Worm (Caenorhabditis elegans) whole organism, L4 larva: Measurements from ENCODE around the gene ptr-9.

Source experiments
- D1046.2 ChIP-seq: fragments of 200-800 bp; sonication (Bioruptor generic); IDR thresholded peaks from 2 replicates; pipeline ENCODE4 v1.3.6; 2022; ENCODE audit warnings: missing genetic modification characterization, missing compliant biosample characterization
- Y48G9A.11 ChIP-seq: fragments of 200-800 bp; sonication (Bioruptor generic); IDR thresholded peaks from 2 replicates; pipeline ENCODE4 v1.3.6; 2022; ENCODE audit warnings: missing genetic modification reagents, missing genetic modification characterization, missing compliant biosample characterization
- ZK337.2 ChIP-seq: fragments of 200-800 bp; sonication (Bioruptor generic); IDR thresholded peaks from 2 replicates; pipeline ENCODE4 v1.3.6; 2022; ENCODE audit warnings: missing genetic modification reagents, missing genetic modification characterization, missing compliant biosample characterization
- ZK546.5 ChIP-seq, 2 experiments: sonication (generic microtip); optimal IDR thresholded peaks; 2 replicates each; lab custom pipeline; 2017; ENCODE audit warnings: missing biosample characterization in 2 of 2, missing genetic modification characterization in 2 of 2
- aha-1 ChIP-seq: fragments of 150-350 bp; peaks from one replicate; lab custom pipeline; 2014; ENCODE audit warnings: missing biosample characterization, missing genetic modification characterization
- ceh-62 ChIP-seq: sonication (generic microtip); optimal IDR thresholded peaks from 2 replicates; lab custom pipeline; 2017; ENCODE audit warnings: missing biosample characterization, missing genetic modification characterization
- ces-1 ChIP-seq: fragments of 150-350 bp; sonication (generic microtip); optimal IDR thresholded peaks from 4 replicates; lab custom pipeline; 2014; ENCODE audit warnings: missing biosample characterization, missing genetic modification reagents, missing genetic modification characterization
- cey-2 ChIP-seq: sonication (generic microtip); optimal IDR thresholded peaks from 3 replicates; lab custom pipeline; 2017; ENCODE audit warnings: missing genetic modification characterization, mild to moderate bottlenecking, missing compliant biosample characterization, antibody characterized with exemption, borderline replicate concordance; ENCODE audit not compliant: insufficient read depth
- daf-12 ChIP-seq: fragments of 150-350 bp; optimal IDR thresholded peaks from 2 replicates; lab custom pipeline; 2014; ENCODE audit warnings: missing biosample characterization, missing genetic modification reagents, missing genetic modification characterization
- daf-8 ChIP-seq: fragments of 200-800 bp; sonication (Bioruptor generic); IDR thresholded peaks from 2 replicates; pipeline ENCODE4 v1.3.6; 2022; ENCODE audit warnings: missing genetic modification characterization, missing compliant biosample characterization
- dmd-6 ChIP-seq: fragments of 200-800 bp; sonication (Bioruptor generic); IDR thresholded peaks from 2 replicates; pipeline ENCODE4 v1.3.6; 2022; ENCODE audit warnings: missing genetic modification reagents, missing genetic modification characterization, missing compliant biosample characterization
- dpl-1 ChIP-seq: fragments of 150-350 bp; optimal IDR thresholded peaks from 2 replicates; lab custom pipeline; 2014; ENCODE audit warnings: missing biosample characterization, missing genetic modification reagents, missing genetic modification characterization
- fkh-10 ChIP-seq: fragments of 150-350 bp; optimal IDR thresholded peaks from 2 replicates; lab custom pipeline; 2014; ENCODE audit warnings: missing biosample characterization, missing genetic modification reagents, missing genetic modification characterization
- fos-1 ChIP-seq: fragments of 150-350 bp; optimal IDR thresholded peaks from 2 replicates; lab custom pipeline; 2014; ENCODE audit warnings: missing biosample characterization, missing genetic modification characterization
- hlh-11 ChIP-seq: fragments of 200-800 bp; sonication (Bioruptor generic); optimal IDR thresholded peaks from 2 replicates; lab custom pipeline; 2018; ENCODE audit warnings: mild to moderate bottlenecking, missing genetic modification characterization, missing compliant biosample characterization
- hmg-1.1 ChIP-seq: fragments of 200-800 bp; sonication (Bioruptor generic); IDR thresholded peaks from 2 replicates; pipeline ENCODE4 v1.3.6; 2022; ENCODE audit warnings: missing genetic modification reagents, missing genetic modification characterization, missing compliant biosample characterization
- lin-15B ChIP-seq: fragments of 150-350 bp; sonication (generic microtip); optimal IDR thresholded peaks from 3 replicates; lab custom pipeline; 2014; ENCODE audit warnings: missing biosample characterization, missing genetic modification characterization
- lsy-2 ChIP-seq, 2 experiments: fragments of 150-350 bp in 1 of 2; sonication (generic microtip) in 1 of 2; optimal IDR thresholded peaks; 2 replicates each; lab custom pipeline; 2014 to 2017; ENCODE audit warnings: missing biosample characterization in 2 of 2, missing genetic modification characterization in 2 of 2
- madf-5 ChIP-seq, 2 experiments: fragments of 200-800 bp; sonication (Bioruptor generic); IDR thresholded peaks; 2 replicates each; pipeline ENCODE4 v1.3.6; 2022; ENCODE audit warnings: missing compliant biosample characterization in 2 of 2, missing genetic modification characterization in 2 of 2
- mes-2 ChIP-seq: sonication (generic microtip); optimal IDR thresholded peaks from 2 replicates; lab custom pipeline; 2016; ENCODE audit warnings: missing genotype, mild to moderate bottlenecking, missing genetic modification characterization, missing compliant biosample characterization; ENCODE audit not compliant: poor library complexity, severe bottlenecking
- nhr-10 ChIP-seq: fragments of 150-350 bp; optimal IDR thresholded peaks from 2 replicates; lab custom pipeline; 2014; ENCODE audit warnings: missing biosample characterization, missing genetic modification characterization
- nhr-25 ChIP-seq: sonication (generic microtip); optimal IDR thresholded peaks from 2 replicates; lab custom pipeline; 2017; ENCODE audit warnings: missing genetic modification characterization, mild to moderate bottlenecking, missing compliant biosample characterization, antibody characterized with exemption, moderate library complexity, borderline replicate concordance; ENCODE audit not compliant: insufficient read depth
- nhr-28 ChIP-seq: fragments of 150-350 bp; optimal IDR thresholded peaks from 2 replicates; lab custom pipeline; 2014; ENCODE audit warnings: missing biosample characterization, missing genetic modification characterization
- nhr-77 ChIP-seq: fragments of 150-350 bp; optimal IDR thresholded peaks from 2 replicates; lab custom pipeline; 2014; ENCODE audit warnings: missing biosample characterization, missing genetic modification characterization
- pha-4 ChIP-seq, 2 experiments: fragments of 150-350 bp in 1 of 2; fragments of 200-800 bp in 1 of 2; sonication (Bioruptor generic) in 1 of 2; IDR thresholded peaks in 1 of 2; optimal IDR thresholded peaks in 1 of 2; 2 replicates each; pipeline versions ENCODE4 v1.3.6 to Lab custom; 2014 to 2022; ENCODE audit warnings: missing genetic modification characterization in 2 of 2, missing genetic modification reagents in 2 of 2, missing biosample characterization in 1 of 2, missing compliant biosample characterization in 1 of 2
- pqm-1 ChIP-seq: sonication (generic microtip); optimal IDR thresholded peaks from 2 replicates; lab custom pipeline; 2017; ENCODE audit warnings: missing biosample characterization, missing genetic modification characterization
- skn-1 ChIP-seq: fragments of 150-350 bp; optimal IDR thresholded peaks from 2 replicates; lab custom pipeline; 2014; ENCODE audit warnings: missing biosample characterization, missing genetic modification characterization
- snpc-1.2 ChIP-seq: fragments of 200-800 bp; sonication (Bioruptor generic); IDR thresholded peaks from 2 replicates; pipeline ENCODE4 v1.3.6; 2022; ENCODE audit warnings: missing genetic modification reagents, missing genetic modification characterization, missing compliant biosample characterization
- snpc-4 ChIP-seq: fragments of 150-350 bp; optimal IDR thresholded peaks from 2 replicates; lab custom pipeline; 2014; ENCODE audit warnings: missing biosample characterization, missing genetic modification characterization
- tag-97 ChIP-seq: fragments of 200-800 bp; sonication (Bioruptor generic); IDR thresholded peaks from 2 replicates; pipeline ENCODE4 v1.3.6; 2022; ENCODE audit warnings: missing genetic modification characterization, missing compliant biosample characterization
- unc-130 ChIP-seq: sonication (generic microtip); optimal IDR thresholded peaks from 2 replicates; lab custom pipeline; 2016; ENCODE audit warnings: missing genetic modification reagents, missing genetic modification characterization, missing compliant biosample characterization
- unc-62 ChIP-seq, 3 experiments: fragments of 150-350 bp in 1 of 3; sonication (generic microtip); optimal IDR thresholded peaks in 2 of 3; peaks in 1 of 3; 1 replicate in 1 of 3; 2 replicates in 2 of 3; lab custom pipeline; 2014 to 2017; ENCODE audit warnings: missing biosample characterization in 3 of 3, missing genetic modification characterization in 3 of 3, missing genetic modification reagents in 3 of 3, missing genotype in 1 of 3
- zag-1 ChIP-seq: fragments of 150-350 bp; optimal IDR thresholded peaks from 2 replicates; lab custom pipeline; 2014; ENCODE audit warnings: missing biosample characterization, missing genetic modification characterization
- zip-2 ChIP-seq: fragments of 150-350 bp; optimal IDR thresholded peaks from 2 replicates; lab custom pipeline; 2014; ENCODE audit warnings: missing biosample characterization, missing genetic modification characterization
- ztf-11 ChIP-seq: fragments of 150-350 bp; optimal IDR thresholded peaks from 2 replicates; lab custom pipeline; 2014; ENCODE audit warnings: missing biosample characterization, missing genetic modification characterization
- ztf-7 ChIP-seq: fragments of 150-350 bp; optimal IDR thresholded peaks from 2 replicates; lab custom pipeline; 2014; ENCODE audit warnings: missing biosample characterization, missing genetic modification characterization

ptr-9 gene

DNA sequence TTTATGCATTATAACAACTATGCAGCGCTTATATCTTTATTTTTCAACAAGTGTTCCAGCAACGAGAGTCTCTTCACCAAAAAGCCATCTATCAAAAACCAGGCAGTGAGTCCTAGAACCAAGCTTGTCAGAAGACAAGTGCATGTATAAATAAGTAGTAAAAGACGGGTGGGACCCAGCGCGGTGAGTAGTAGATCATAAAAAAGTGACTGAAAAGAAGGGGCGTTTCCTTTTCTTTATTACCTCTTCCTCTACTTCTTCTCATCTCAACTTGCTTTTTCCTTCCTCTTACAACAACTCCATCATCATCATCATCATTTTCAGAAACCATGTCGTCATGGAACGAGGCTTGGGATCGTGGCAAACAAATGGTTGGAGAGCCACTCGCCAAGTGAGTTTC lies 24.9 kb downstream of the ptr-9 start, which contains the start of gene eat-4:
eat-4 (plus strand) TSS at position 301 of the 400 bp plus-strand sequence.
- TF ChIP-seq nhr-77 (tag; lab: Kevin White, UChicago): no peak

DNA sequence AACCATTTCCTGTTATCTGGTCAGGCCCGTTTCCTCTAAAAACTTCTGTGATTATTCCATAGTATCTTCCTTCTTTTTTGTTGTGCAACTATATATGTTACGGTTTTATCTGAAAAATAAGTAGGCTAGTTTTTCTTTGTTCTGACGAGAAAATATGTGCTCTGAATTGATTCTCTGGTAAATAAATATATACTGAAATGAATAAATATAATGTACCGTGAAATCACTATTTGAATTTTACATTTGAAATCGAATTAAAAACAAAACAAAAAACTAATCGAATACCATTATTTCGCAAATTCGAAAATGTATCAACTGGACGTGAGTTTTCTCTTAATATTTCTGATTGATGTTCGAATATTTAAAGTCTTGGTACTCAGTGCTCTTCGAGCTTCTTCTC lies 30.9 kb downstream of the ptr-9 start, which contains the start of gene ZK512.10:
ZK512.10 (plus strand) TSS at position 301 of the 400 bp plus-strand sequence.
- TF ChIP-seq zip-2 (tag; lab: Kevin White, UChicago) (no peak), tag-97 (GFP tag; lab: Robert Waterston, UW) (no peak), ZK546.5 (tag; optimal IDR thresholded peaks at IDR 0.05; lab: Kevin White, UChicago) (no peak), lsy-2 (tag; optimal IDR thresholded peaks at IDR 0.05; lab: Kevin White, UChicago) (no peak), daf-12 (tag; lab: Kevin White, UChicago) (no peak), dmd-6 (GFP tag; lab: Robert Waterston, UW) (no peak), fos-1 (no peak), hlh-11 (tag; lab: Kevin White, UChicago) (no peak), D1046.2 (no peak), cey-2 (tag; lab: Kevin White, UChicago) (no peak), ZK337.2 (no peak), unc-130 (GFP tag; lab: Kevin White, UChicago) (no peak), Y48G9A.11 (no peak), madf-5 (GFP tag; IDR thresholded peaks at IDR 0.05; lab: Robert Waterston, UW) (no peak), dpl-1 (GFP tag; lab: Kevin White, UChicago) (no peak), ztf-7 (tag; lab: Kevin White, UChicago) (no peak), nhr-25 (tag; lab: Kevin White, UChicago) (no peak)

DNA sequence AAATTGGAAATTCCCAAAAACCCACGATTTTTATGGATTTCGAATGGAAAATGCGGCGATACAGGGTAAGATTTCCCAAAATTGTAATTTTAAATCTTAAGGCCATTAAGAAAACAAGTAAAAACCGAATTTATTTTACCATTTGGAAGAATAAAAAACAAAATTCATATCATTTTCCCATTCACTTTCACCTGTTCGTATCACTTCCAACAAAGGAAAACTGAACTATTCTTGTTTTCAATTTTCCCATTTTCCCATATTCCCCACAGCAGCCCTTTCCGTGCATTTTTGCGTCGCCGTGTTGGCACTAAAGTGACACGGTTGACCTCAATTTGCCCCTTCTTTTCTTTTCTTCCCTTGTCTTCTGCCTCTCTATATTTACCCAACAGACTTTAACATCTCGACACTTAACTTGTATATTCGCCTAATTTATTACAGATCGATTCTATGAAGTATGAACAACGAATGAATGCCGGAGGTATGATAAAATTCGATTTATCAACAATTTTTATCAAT lies 35.6 kb downstream of the ptr-9 start, which contains the start of gene sec-16A.1:
sec-16A.1 (plus strand) TSS at position 51 of the 516 bp plus-strand sequence.
- TF ChIP-seq fkh-10 (no peak), zag-1 (tag; lab: Kevin White, UChicago) (no peak), nhr-28 (tag; lab: Kevin White, UChicago) (peak; percentile 4), hmg-1.1 (GFP tag; lab: Robert Waterston, UW) (0 out of 2 replicates have a peak, but pooled peaks have one; percentile 24), lin-15B (no peak), ceh-62 (tag; lab: Kevin White, UChicago) (no peak), mes-2 (tag; lab: Kevin White, UChicago) (peak; percentile 75), ces-1 (GFP tag; lab: Kevin White, UChicago) (no peak), pqm-1 (tag; lab: Kevin White, UChicago) (no peak), aha-1 (tag; lab: Kevin White, UChicago) (peak; percentile 44), pha-4 (GFP tag; IDR thresholded peaks at IDR 0.05; lab: Robert Waterston, UW) (no peak), pha-4 (tag; optimal IDR thresholded peaks at IDR 0.05; lab: Kevin White, UChicago) (peak; percentile 60), ztf-11 (tag; lab: Kevin White, UChicago) (no peak), unc-62 (GFP tag; optimal IDR thresholded peaks at IDR 0.05 in 1 of 2; lab: Kevin White, UChicago) (peak in 1 of 2 experiments; percentile 93), unc-62 (tag; optimal IDR thresholded peaks at IDR 0.05; lab: Kevin White, UChicago) (no peak), dpl-1 (GFP tag; lab: Kevin White, UChicago) (peak; percentile 41), snpc-4 (no peak), skn-1 (no peak), madf-5 (GFP tag; IDR thresholded peaks at IDR 0.05; lab: Robert Waterston, UW) (no peak), snpc-1.2 (GFP tag; lab: Robert Waterston, UW) (no peak), daf-8 (GFP tag; lab: Robert Waterston, UW) (no peak), nhr-10 (tag; lab: Kevin White, UChicago) (no peak)
- TF ChIP-seq, all 104 proteins: peak for 7
